Worm (Caenorhabditis elegans): Measurements from ENCODE around the gene bra-2.

bra-2 gene

DNA sequence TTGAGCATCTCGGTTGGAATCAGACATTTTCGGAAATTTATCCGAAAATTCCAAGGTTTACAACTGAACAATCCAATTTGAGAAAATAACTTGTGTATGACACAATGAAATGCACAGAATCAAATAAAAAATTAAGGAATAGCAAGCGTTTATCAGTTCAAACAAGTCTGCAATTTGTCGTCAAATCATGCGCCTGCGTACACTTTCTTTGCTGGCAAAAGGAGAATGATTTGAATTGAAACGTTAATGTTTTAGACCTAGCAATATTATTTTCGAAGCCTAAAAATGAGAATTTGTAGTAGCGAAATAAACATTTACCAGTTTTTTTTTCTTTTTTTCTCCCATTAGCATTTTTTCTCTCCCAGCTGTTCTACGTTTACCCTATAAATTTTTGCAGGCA is 39.4 kb downstream of the bra-2 start, which contains the start of the genes fbxa-67 and fbxa-11:
TSS of gene fbxa-67 (minus strand) at position 199 of the 400 bp plus-strand sequence.
TSS of gene fbxa-11 (plus strand) at position 398 of the 400 bp plus-strand sequence.
- TF ChIP-seq dpl-1 (GFP tag; optimal IDR thresholded peaks at IDR 0.05): peak; percentile 51
- TF ChIP-seq F26F4.8 (GFP tag; conservative IDR thresholded peaks at IDR 0.05): no peak
- TF ChIP-seq T20F7.1 (GFP tag; optimal IDR thresholded peaks at IDR 0.05): peak; percentile 25
- no peak for TF ChIP-seq lin-13 (GFP tag; optimal IDR thresholded peaks at IDR 0.05)
- peak; percentile 21 for TF ChIP-seq dve-1 (tag; optimal IDR thresholded peaks at IDR 0.05; ENCODE audit: insufficient read depth)
- TF ChIP-seq ceh-28 (tag; optimal IDR thresholded peaks at IDR 0.05): no peak
- no peak for TF ChIP-seq duxl-1 (tag; optimal IDR thresholded peaks at IDR 0.05; ENCODE audit: poor library complexity)
- no peak for TF ChIP-seq php-3 (GFP tag; IDR thresholded peaks at IDR 0.05)

DNA sequence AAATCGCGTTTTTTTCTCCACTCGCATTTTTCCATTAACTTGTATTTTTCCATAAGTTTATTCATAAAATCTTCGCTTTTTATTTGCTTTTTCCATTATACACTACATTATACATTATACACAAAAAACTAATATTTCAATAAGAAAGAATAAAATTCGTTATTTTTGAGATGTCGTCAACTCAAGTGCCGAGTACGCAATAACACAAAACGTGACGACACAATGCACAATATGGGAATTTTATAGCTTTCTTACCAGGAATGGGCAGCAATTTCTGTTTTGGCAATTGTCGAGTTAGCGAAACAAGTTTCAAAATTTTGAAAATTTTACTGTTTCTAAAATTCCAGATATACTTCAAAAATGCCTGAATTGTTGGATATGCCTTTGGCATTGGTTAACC is 41.1 kb downstream of the bra-2 start, which contains the start of gene fbxa-10:
TSS of gene fbxa-10 (plus strand) at position 207 of the 400 bp plus-strand sequence.
- no peak for TF ChIP-seq ceh-20 (GFP tag; IDR thresholded peaks at IDR 0.05)
- no peak for TF ChIP-seq lin-29 (GFP tag; IDR thresholded peaks at IDR 0.05)
- TF ChIP-seq saeg-2 (GFP tag; IDR thresholded peaks at IDR 0.05): no peak
- TF ChIP-seq mes-2 (tag; optimal IDR thresholded peaks at IDR 0.05; ENCODE audit: poor library complexity, severe bottlenecking): no peak
- TF ChIP-seq spr-1 (tag; optimal IDR thresholded peaks at IDR 0.05): no peak
- TF ChIP-seq R02D3.7 (tag; optimal IDR thresholded peaks at IDR 0.05): no peak
- no peak for TF ChIP-seq aha-1 (tag)
- TF ChIP-seq duxl-1 (tag; optimal IDR thresholded peaks at IDR 0.05; ENCODE audit: poor library complexity): no peak
- TF ChIP-seq madf-5 (GFP tag; IDR thresholded peaks at IDR 0.05): no peak
- no peak for TF ChIP-seq madf-9 (GFP tag; conservative IDR thresholded peaks at IDR 0.05)
- no peak for TF ChIP-seq lin-38 (GFP tag; IDR thresholded peaks at IDR 0.05)

DNA sequence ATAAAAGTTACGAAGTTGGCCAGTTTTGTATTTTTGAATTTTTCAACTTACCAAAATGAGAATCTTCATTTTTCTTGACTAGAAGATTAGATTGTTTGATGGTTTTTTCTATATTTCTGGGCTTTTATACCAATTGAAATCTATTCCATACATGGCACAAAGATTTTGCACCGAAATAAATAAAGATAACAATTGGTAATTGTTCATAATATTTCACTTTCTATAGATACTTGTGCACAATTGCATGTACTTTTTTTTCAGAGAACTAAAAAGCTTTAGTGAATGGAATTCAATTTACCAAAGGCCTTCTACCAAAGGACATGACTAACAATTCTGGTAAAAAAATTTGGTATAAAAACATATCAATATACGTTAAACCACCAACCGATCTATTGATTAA is 43.5 kb downstream of the bra-2 start, which contains the start of the genes T12B5.15 and T12B5.14:
TSS of gene T12B5.15 (minus strand) at position 101 of the 400 bp plus-strand sequence.
TSS of gene T12B5.14 (plus strand) at position 321 of the 400 bp plus-strand sequence.
- TF ChIP-seq zfp-3 (GFP tag; conservative IDR thresholded peaks at IDR 0.05): no peak
- TF ChIP-seq nhr-28 (tag; optimal IDR thresholded peaks at IDR 0.05): no peak
- TF ChIP-seq daf-8 (GFP tag; IDR thresholded peaks at IDR 0.05): no peak
- TF ChIP-seq R02D3.7 (tag; optimal IDR thresholded peaks at IDR 0.05): no peak
- TF ChIP-seq hlh-11 (tag; optimal IDR thresholded peaks at IDR 0.05): no peak
- no peak for TF ChIP-seq nhr-48 (tag; optimal IDR thresholded peaks at IDR 0.05)
- TF ChIP-seq Y105C5A.15 (GFP tag; IDR thresholded peaks at IDR 0.05): no peak
- no peak for TF ChIP-seq ces-1 (GFP tag; optimal IDR thresholded peaks at IDR 0.05)
- TF ChIP-seq T26A8.4 (GFP tag; IDR thresholded peaks at IDR 0.05): no peak

DNA sequence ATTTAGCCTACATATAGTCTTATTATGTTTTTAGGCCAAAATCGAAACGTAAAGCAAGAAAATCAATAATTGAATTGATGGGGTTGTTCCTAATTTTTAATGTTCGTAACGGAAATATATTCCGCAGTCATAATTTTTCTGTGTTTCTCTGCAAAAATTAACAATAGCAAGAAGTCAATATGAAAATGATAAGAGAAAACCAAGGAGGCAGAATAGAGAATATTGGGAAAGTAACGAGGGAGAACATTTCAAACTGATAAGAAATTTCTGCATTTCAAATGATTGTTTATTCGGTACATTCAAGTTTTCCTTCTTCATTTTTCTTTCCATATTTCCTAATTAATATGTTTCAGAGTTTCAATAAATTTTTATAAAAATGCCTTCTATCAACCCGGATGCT is 44.9 kb downstream of the bra-2 start, which contains the start of gene fbxa-54:
TSS of gene fbxa-54 (plus strand) at position 354 of the 400 bp plus-strand sequence.
- peak; percentile 20 for TF ChIP-seq hlh-11 (tag; optimal IDR thresholded peaks at IDR 0.05)
- TF ChIP-seq dmd-9 (GFP tag; IDR thresholded peaks at IDR 0.05): no peak
- no peak for TF ChIP-seq cey-2 (tag; optimal IDR thresholded peaks at IDR 0.05; ENCODE audit: borderline replicate concordance, insufficient read depth)
- TF ChIP-seq daf-12 (tag; optimal IDR thresholded peaks at IDR 0.05): no peak
- no peak for TF ChIP-seq hlh-30 (tag; optimal IDR thresholded peaks at IDR 0.05; ENCODE audit: insufficient read depth)
- no peak for TF ChIP-seq ZK546.5 (tag; optimal IDR thresholded peaks at IDR 0.05)
- TF ChIP-seq dve-1 (tag; optimal IDR thresholded peaks at IDR 0.05; ENCODE audit: insufficient read depth): no peak
- TF ChIP-seq ces-1 (GFP tag; optimal IDR thresholded peaks at IDR 0.05): no peak
- TF ChIP-seq T26A8.4 (GFP tag; IDR thresholded peaks at IDR 0.05): no peak
- TF ChIP-seq nhr-11 (tag; optimal IDR thresholded peaks at IDR 0.05): no peak
- TF ChIP-seq duxl-1 (tag; optimal IDR thresholded peaks at IDR 0.05; ENCODE audit: poor library complexity): no peak
- no peak for TF ChIP-seq spr-1 (tag; optimal IDR thresholded peaks at IDR 0.05)
- peak; percentile 44; the same call in 1 of the 2 replicates for TF ChIP-seq dmd-6 (GFP tag; IDR thresholded peaks at IDR 0.05)
- TF ChIP-seq nhr-28 (tag; optimal IDR thresholded peaks at IDR 0.05): peak; percentile 79
- TF ChIP-seq pqm-1 (tag; optimal IDR thresholded peaks at IDR 0.05): peak; percentile 96
- no peak for TF ChIP-seq daf-16 (GFP tag; optimal IDR thresholded peaks at IDR 0.05)
- TF ChIP-seq daf-16 (tag; optimal IDR thresholded peaks at IDR 0.05): peak; percentile 73
- no peak for TF ChIP-seq hif-1 (tag; optimal IDR thresholded peaks at IDR 0.05)
- TF ChIP-seq zag-1 (tag; optimal IDR thresholded peaks at IDR 0.05): no peak
